Fruit fly (Drosophila melanogaster) whole organism, wandering third instar larva: ENCODE data around the gene CG3529.

Experiments used
- Abd-B ChIP-seq: fragments of >200 bp; optimal IDR thresholded peaks from 2 replicates; lab custom pipeline; 2017; ENCODE audit warnings: missing biosample characterization, missing genetic modification characterization
- CG32264 ChIP-seq: fragments of 200-800 bp; sonication (Bioruptor generic); optimal IDR thresholded peaks from 2 replicates; lab custom pipeline; 2016; ENCODE audit warnings: missing biosample characterization, missing genetic modification characterization
- CG9705 ChIP-seq: fragments of 200-800 bp; sonication (Bioruptor generic); optimal IDR thresholded peaks from 2 replicates; lab custom pipeline; 2018; ENCODE audit warnings: missing biosample characterization, mild to moderate bottlenecking, missing genetic modification characterization
- CrebA ChIP-seq: fragments of 200-800 bp; sonication (Bioruptor generic); optimal IDR thresholded peaks from 2 replicates; lab custom pipeline; 2016; ENCODE audit warnings: missing biosample characterization, mild to moderate bottlenecking, missing genetic modification characterization, borderline replicate concordance
- Dfd ChIP-seq: fragments of >200 bp; optimal IDR thresholded peaks from 2 replicates; lab custom pipeline; 2017; ENCODE audit warnings: missing biosample characterization, missing genetic modification characterization
- Dif ChIP-seq: fragments of 200-275, 200-300 bp; sonication (Bioruptor generic); optimal IDR thresholded peaks from 2 replicates; lab custom pipeline; 2018; ENCODE audit warnings: missing biosample characterization, missing genetic modification characterization; ENCODE audit not compliant: partially characterized antibody
- GATAd ChIP-seq: sonication (Bioruptor generic); optimal IDR thresholded peaks from 2 replicates; lab custom pipeline; 2016; ENCODE audit warnings: missing biosample characterization, missing genetic modification characterization
- HLH106 ChIP-seq: fragments of 200-800 bp; optimal IDR thresholded peaks from 3 replicates; lab custom pipeline; 2019; ENCODE audit warnings: missing biosample characterization, mild to moderate bottlenecking, missing genetic modification characterization, moderate library complexity
- Hnf4 ChIP-seq: fragments of 200-800 bp; sonication (Bioruptor generic); optimal IDR thresholded peaks from 2 replicates; lab custom pipeline; 2016; ENCODE audit warnings: missing biosample characterization, mild to moderate bottlenecking, missing genetic modification characterization
- Hr78 ChIP-seq: fragments of >200 bp; optimal IDR thresholded peaks from 2 replicates; lab custom pipeline; 2017; ENCODE audit warnings: missing biosample characterization, missing genetic modification characterization
- Hr83 ChIP-seq: fragments of 200-300 bp; sonication (Bioruptor generic); optimal IDR thresholded peaks from 2 replicates; lab custom pipeline; 2016; ENCODE audit warnings: missing biosample characterization, mild to moderate bottlenecking, missing genetic modification characterization, moderate library complexity; ENCODE audit not compliant: poor library complexity, severe bottlenecking
- Jra ChIP-seq: sonication (Bioruptor generic); optimal IDR thresholded peaks from 2 replicates; lab custom pipeline; 2016; ENCODE audit warnings: missing biosample characterization, missing genetic modification characterization
- Mio ChIP-seq: sonication (Bioruptor generic); optimal IDR thresholded peaks from 2 replicates; lab custom pipeline; 2016; ENCODE audit warnings: missing biosample characterization, missing genetic modification characterization
- Myc ChIP-seq: fragments of >200 bp; optimal IDR thresholded peaks from 2 replicates; lab custom pipeline; 2017
- N ChIP-seq: fragments of >200 bp; optimal IDR thresholded peaks from 2 replicates; lab custom pipeline; 2018; ENCODE audit warnings: missing biosample characterization, missing external identifiers, missing genetic modification characterization
- OdsH ChIP-seq: fragments of 200-800 bp; sonication (Bioruptor generic); optimal IDR thresholded peaks from 2 replicates; lab custom pipeline; 2016; ENCODE audit warnings: missing biosample characterization, mild to moderate bottlenecking, missing genetic modification characterization
- Rel ChIP-seq, 2 experiments: fragments of 200-800 bp; sonication (Bioruptor generic) in 1 of 2; optimal IDR thresholded peaks; 2 replicates in 1 of 2; 3 replicates in 1 of 2; lab custom pipeline; 2016 to 2019; ENCODE audit warnings: mild to moderate bottlenecking in 2 of 2, missing biosample characterization in 2 of 2, missing genetic modification characterization in 2 of 2, moderate library complexity in 1 of 2
- Sp1 ChIP-seq: fragments of 200-800 bp; sonication (Bioruptor generic); optimal IDR thresholded peaks from 3 replicates; lab custom pipeline; 2019; ENCODE audit warnings: missing biosample characterization, mild to moderate bottlenecking, missing genetic modification characterization, moderate library complexity
- Vsx2 ChIP-seq: fragments of 200-300, 225-300 bp; sonication (Bioruptor generic); optimal IDR thresholded peaks from 2 replicates; lab custom pipeline; 2018; ENCODE audit warnings: missing biosample characterization, missing genetic modification characterization; ENCODE audit not compliant: partially characterized antibody
- br ChIP-seq: fragments of 200-800 bp; sonication (Bioruptor generic); optimal IDR thresholded peaks from 2 replicates; lab custom pipeline; 2016; ENCODE audit warnings: missing biosample characterization, missing genetic modification characterization
- brk ChIP-seq: fragments of 200-800 bp; sonication (Bioruptor generic); optimal IDR thresholded peaks from 2 replicates; lab custom pipeline; 2016; ENCODE audit warnings: missing biosample characterization, mild to moderate bottlenecking, missing genetic modification characterization
- dl ChIP-seq, 2 experiments: fragments of 175-275, 200-275 bp in 1 of 2; fragments of 200-275 bp in 1 of 2; sonication (Bioruptor generic); optimal IDR thresholded peaks; lab custom pipeline; 2018; ENCODE audit warnings: mild to moderate bottlenecking in 2 of 2, missing biosample characterization in 2 of 2, missing genetic modification characterization in 2 of 2, moderate library complexity in 2 of 2; ENCODE audit not compliant: partially characterized antibody in 2 of 2, insufficient read depth in 1 of 2
- dmrt93B ChIP-seq: fragments of 200-800 bp; sonication (Bioruptor generic); optimal IDR thresholded peaks from 2 replicates; lab custom pipeline; 2018; ENCODE audit warnings: missing biosample characterization, mild to moderate bottlenecking, missing genetic modification characterization
- dsf ChIP-seq: sonication (Bioruptor generic); optimal IDR thresholded peaks from 2 replicates; lab custom pipeline; 2016; ENCODE audit warnings: missing biosample characterization, missing genetic modification characterization, borderline replicate concordance
- ey ChIP-seq: fragments of 200-800 bp; sonication (Bioruptor generic); optimal IDR thresholded peaks from 2 replicates; lab custom pipeline; 2016; ENCODE audit warnings: missing biosample characterization, missing genetic modification characterization
- foxo ChIP-seq, 2 experiments: fragments of 200-800 bp; sonication (Bioruptor generic); optimal IDR thresholded peaks; 2 replicates in 1 of 2; 3 replicates in 1 of 2; lab custom pipeline; 2016 to 2017; ENCODE audit warnings: missing biosample characterization in 2 of 2, missing genetic modification characterization in 2 of 2
- fru ChIP-seq: fragments of 200-800 bp; sonication (Bioruptor generic); optimal IDR thresholded peaks from 3 replicates; lab custom pipeline; 2016; ENCODE audit warnings: missing biosample characterization, mild to moderate bottlenecking, missing genetic modification characterization
- h ChIP-seq: fragments of 200-800 bp; sonication (Bioruptor generic); optimal IDR thresholded peaks from 3 replicates; lab custom pipeline; 2016; ENCODE audit warnings: missing biosample characterization, mild to moderate bottlenecking, missing genetic modification characterization
- jim ChIP-seq: fragments of 175-275, 200-325 bp; sonication (Bioruptor generic); optimal IDR thresholded peaks from 2 replicates; lab custom pipeline; 2016; ENCODE audit warnings: missing biosample characterization, mild to moderate bottlenecking, missing genetic modification characterization
- lola ChIP-seq: fragments of >200 bp; optimal IDR thresholded peaks from 2 replicates; lab custom pipeline; 2017; ENCODE audit warnings: missing biosample characterization, missing genetic modification characterization
- pan ChIP-seq: fragments of >200 bp; optimal IDR thresholded peaks from 2 replicates; lab custom pipeline; 2017
- psq ChIP-seq: fragments of 200-800 bp; sonication (Bioruptor generic); optimal IDR thresholded peaks from 3 replicates; lab custom pipeline; 2017; ENCODE audit warnings: missing biosample characterization, mild to moderate bottlenecking, missing genetic modification characterization, moderate library complexity
- rgr ChIP-seq: fragments of 200-800 bp; sonication (Bioruptor generic); optimal IDR thresholded peaks from 3 replicates; lab custom pipeline; 2016; ENCODE audit warnings: missing biosample characterization, mild to moderate bottlenecking, missing genetic modification characterization
- sage ChIP-seq: fragments of 200-800 bp; sonication (Bioruptor generic); optimal IDR thresholded peaks from 2 replicates; lab custom pipeline; 2016; ENCODE audit warnings: missing biosample characterization, mild to moderate bottlenecking, missing genetic modification characterization
- sv ChIP-seq: fragments of 200-800 bp; sonication (Bioruptor generic); optimal IDR thresholded peaks from 3 replicates; lab custom pipeline; 2016; ENCODE audit warnings: missing biosample characterization, missing genetic modification characterization
- tai ChIP-seq: sonication (Bioruptor generic); optimal IDR thresholded peaks from 2 replicates; lab custom pipeline; 2016; ENCODE audit warnings: missing biosample characterization, missing genetic modification characterization
- usp ChIP-seq: fragments of >200 bp; optimal IDR thresholded peaks from 2 replicates; lab custom pipeline; 2017; ENCODE audit warnings: missing biosample characterization, missing genetic modification characterization
- woc ChIP-seq: sonication (Bioruptor generic); optimal IDR thresholded peaks from 2 replicates; lab custom pipeline; 2016; ENCODE audit warnings: missing biosample characterization, mild to moderate bottlenecking, missing genetic modification characterization

Gene CG3529

DNA sequence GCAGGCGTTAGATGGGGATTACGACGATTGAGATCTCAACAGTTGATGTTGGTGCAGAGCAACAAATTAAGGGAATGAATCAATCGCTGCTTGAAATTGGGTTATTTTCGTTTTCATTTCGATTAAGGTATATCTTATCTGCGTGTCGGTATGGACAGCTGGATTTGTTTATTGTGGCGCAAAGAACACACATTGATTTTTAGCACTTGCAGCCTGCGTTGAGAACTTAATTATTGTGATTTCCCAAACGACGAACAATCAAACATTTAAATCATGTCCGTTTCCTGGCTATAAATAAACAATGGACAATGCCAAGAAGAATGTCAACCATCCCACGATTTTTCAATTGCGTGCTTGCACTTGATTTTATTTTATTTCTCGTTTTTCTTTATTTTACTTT, 48.6 kb upstream of the CG3529 start:
- TF ChIP-seq woc (GFP tag; lab: Kevin White, UChicago) (peak; percentile 18), Rel (GFP tag; optimal IDR thresholded peaks at IDR 0.05; lab: Kevin White, UChicago) (no peak), Rel (tag; optimal IDR thresholded peaks at IDR 0.05; lab: Kevin White, UChicago) (peak; percentile 62), Dfd (no peak), tai (GFP tag; lab: Kevin White, UChicago) (peak; percentile 12), sv (no peak), br (GFP tag; lab: Kevin White, UChicago) (no peak)

dm6 chr3L:9398435-9398981, 48.2 kb upstream of the CG3529 start:
- TF ChIP-seq Jra (GFP tag; lab: Kevin White, UChicago) (no peak), Rel (GFP tag; optimal IDR thresholded peaks at IDR 0.05; lab: Kevin White, UChicago) (no peak), Rel (tag; optimal IDR thresholded peaks at IDR 0.05; lab: Kevin White, UChicago) (peak; percentile 51), foxo (GFP tag; optimal IDR thresholded peaks at IDR 0.05; lab: Kevin White, UChicago) (peak in 1 of 2 experiments; percentile 36)
- TF ChIP-seq, all 38 proteins: peak for 2

DNA sequence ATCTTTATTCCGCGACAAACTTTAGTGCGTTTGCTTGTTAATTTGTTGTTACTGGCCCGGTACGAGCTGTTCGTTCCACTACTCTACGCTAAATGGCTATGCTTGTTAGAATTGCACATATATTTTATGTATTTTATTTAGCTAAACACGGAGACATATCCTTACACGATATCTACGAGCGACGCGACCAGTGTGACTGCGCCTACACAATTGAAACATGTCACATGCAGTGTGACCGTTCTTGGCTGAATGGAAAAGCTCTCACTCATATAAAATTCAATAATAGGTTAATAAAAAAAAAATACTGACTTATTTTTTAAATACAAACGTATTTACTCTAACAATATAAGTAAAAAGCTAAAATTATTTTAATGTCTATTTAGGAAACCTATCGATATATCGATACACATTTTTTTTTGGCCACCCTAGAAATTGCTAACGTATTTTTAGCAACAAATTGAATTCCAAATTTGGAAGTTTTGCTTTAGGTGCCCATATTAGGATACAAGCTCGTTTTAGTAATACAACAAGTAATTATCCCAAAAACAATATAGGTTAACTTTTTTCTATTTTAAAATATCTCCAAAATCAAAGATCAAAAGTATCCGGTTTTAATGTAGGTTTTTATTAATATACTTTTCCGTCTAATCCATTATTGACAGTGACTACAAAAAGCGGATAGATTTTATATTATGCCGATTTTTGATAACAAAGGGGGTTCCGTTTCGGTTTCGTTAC, 47.5 kb upstream of the CG3529 start, which contains the start of gene CG4080:
CG4080 (minus strand) TSS at position 215 of the 738 bp plus-strand sequence.
- TF ChIP-seq Myc (lab: Kevin White, UChicago) (no peak), jim (GFP tag; lab: Kevin White, UChicago) (no peak), Vsx2 (GFP tag; lab: Kevin White, UChicago) (no peak), sv (peak; percentile 24), psq (GFP tag; lab: Kevin White, UChicago) (peak; percentile 15), Dif (GFP tag; lab: Kevin White, UChicago) (no peak), Sp1 (peak; percentile 50), HLH106 (tag; lab: Kevin White, UChicago) (no peak), CG9705 (GFP tag; lab: Kevin White, UChicago) (no peak), usp (GFP tag; lab: Kevin White, UChicago) (no peak), sage (GFP tag; lab: Kevin White, UChicago) (no peak), N (GFP tag; lab: Kevin White, UChicago) (no peak), Jra (GFP tag; lab: Kevin White, UChicago) (no peak), dsf (GFP tag; lab: Kevin White, UChicago) (peak; percentile 2), h (peak; percentile 36), Hr78 (GFP tag; lab: Kevin White, UChicago) (no peak), Hr83 (GFP tag; lab: Kevin White, UChicago) (peak; percentile 25), br (GFP tag; lab: Kevin White, UChicago) (peak; percentile 15), lola (GFP tag; lab: Kevin White, UChicago) (no peak), woc (GFP tag; lab: Kevin White, UChicago) (peak; percentile 1), dmrt93B (GFP tag; lab: Kevin White, UChicago) (no peak), ey (GFP tag; lab: Kevin White, UChicago) (no peak), CG32264 (GFP tag; lab: Kevin White, UChicago) (peak; percentile 23), tai (GFP tag; lab: Kevin White, UChicago) (peak; percentile 52), Mio (no peak), OdsH (GFP tag; lab: Kevin White, UChicago) (peak; percentile 15), Abd-B (GFP tag; lab: Kevin White, UChicago) (no peak), GATAd (no peak), rgr (GFP tag; lab: Kevin White, UChicago) (peak; percentile 40), Dfd (no peak), pan (lab: Kevin White, UChicago) (no peak), Rel (GFP tag; optimal IDR thresholded peaks at IDR 0.05; lab: Kevin White, UChicago) (no peak), Rel (tag; optimal IDR thresholded peaks at IDR 0.05; lab: Kevin White, UChicago) (peak; percentile 23), fru (GFP tag; lab: Kevin White, UChicago) (peak; percentile 33), CrebA (GFP tag; lab: Kevin White, UChicago) (no peak), dl (GFP tag; optimal IDR thresholded peaks at IDR 0.05; lab: Kevin White, UChicago; ENCODE audit: insufficient read depth in 1 of 2, partially characterized antibody in 2 of 2) (no peak), brk (peak; percentile 34), foxo (GFP tag; optimal IDR thresholded peaks at IDR 0.05; lab: Kevin White, UChicago) (no peak), Hnf4 (GFP tag; lab: Kevin White, UChicago) (peak; percentile 76)
